Worm (Caenorhabditis elegans) whole organism, L4/young adult: ENCODE results near the gene Y73B3A.20.
"Not testable (repeated sequence)": the region's sequence is repeated elsewhere in the genome, so short reads cannot be mapped to it uniquely, and the experiment has no call there.

Source experiments
- W03F9.2 ChIP-seq: fragments of 150-350 bp; optimal IDR thresholded peaks from 2 replicates; lab custom pipeline; 2014; ENCODE audit warnings: missing biosample characterization, missing genetic modification characterization
- dao-5 ChIP-seq: sonication (generic microtip); optimal IDR thresholded peaks from 2 replicates; lab custom pipeline; 2016; ENCODE audit warnings: missing genotype, missing genetic modification characterization, moderate library complexity, missing compliant biosample characterization
- him-1 ChIP-seq: sonication (generic microtip); optimal IDR thresholded peaks from 2 replicates; lab custom pipeline; 2016; ENCODE audit warnings: missing genotype, missing genetic modification reagents, missing genetic modification characterization, missing compliant biosample characterization

ce11 chrX:47484-47883, at the start of gene Y73B3A.20:
- TF ChIP-seq him-1, dao-5, W03F9.2 (tag; lab: Kevin White, UChicago): not testable (repeated sequence)
